Fruit fly (Drosophila melanogaster) whole organism, embryonic: ENCODE results near the gene Mks1.
A peak's percentile ranks its signal among the peaks of the same experiment; 100 is the strongest.

Experiments
- ATbp ChIP-seq: fragments of 200-800 bp; sonication (Bioruptor generic); optimal IDR thresholded peaks from 2 replicates; lab custom pipeline; 2017; ENCODE audit warnings: missing biosample characterization, mild to moderate bottlenecking, missing genetic modification characterization, missing genetic modification reagents
- Blimp-1 ChIP-seq: fragments of 200-800 bp; sonication (Bioruptor generic); optimal IDR thresholded peaks from 3 replicates; lab custom pipeline; 2018; ENCODE audit warnings: missing biosample characterization, missing genetic modification characterization, mild to moderate bottlenecking, moderate library complexity, missing genetic modification reagents
- CG10366 ChIP-seq: fragments of 200-800 bp; sonication (Bioruptor generic); IDR thresholded peaks from 2 replicates; pipeline ENCODE4 v1.3.6; 2022; ENCODE audit warnings: missing biosample characterization, missing genetic modification characterization
- CG10565 ChIP-seq: fragments of 200-800 bp; sonication (Bioruptor generic); optimal IDR thresholded peaks from 3 replicates; lab custom pipeline; 2016; ENCODE audit warnings: missing biosample characterization, mild to moderate bottlenecking, missing genetic modification characterization
- CG10979 ChIP-seq: fragments of 200-800 bp; sonication (Bioruptor generic); optimal IDR thresholded peaks from 2 replicates; lab custom pipeline; 2018; ENCODE audit warnings: missing biosample characterization, mild to moderate bottlenecking, missing genetic modification characterization, moderate library complexity
- CG12769 ChIP-seq: fragments of 200-800 bp; sonication (Bioruptor generic); optimal IDR thresholded peaks from 2 replicates; lab custom pipeline; 2019; ENCODE audit warnings: missing biosample characterization, mild to moderate bottlenecking, missing genetic modification characterization, moderate library complexity
- CG13894 ChIP-seq: fragments of 200-800 bp; sonication (Bioruptor generic); optimal IDR thresholded peaks from 3 replicates; lab custom pipeline; 2018; ENCODE audit warnings: missing biosample characterization, mild to moderate bottlenecking, missing genetic modification characterization, moderate library complexity
- CG14014 ChIP-seq: fragments of 200-800 bp; sonication (Bioruptor generic); IDR thresholded peaks from 2 replicates; pipeline ENCODE4 v1.3.6; 2022; ENCODE audit warnings: missing biosample characterization, missing genetic modification characterization
- CG14050 ChIP-seq: fragments of 200-800 bp; sonication (Bioruptor generic); IDR thresholded peaks from 3 replicates; pipeline ENCODE4 v1.3.6; 2022; ENCODE audit warnings: missing biosample characterization, missing genetic modification characterization
- CG15011 ChIP-seq: fragments of 200-800 bp; sonication (Bioruptor generic); optimal IDR thresholded peaks from 3 replicates; lab custom pipeline; 2018; ENCODE audit warnings: missing biosample characterization, mild to moderate bottlenecking, missing genetic modification characterization
- CG18011 ChIP-seq: fragments of 200-800 bp; sonication (Bioruptor generic); optimal IDR thresholded peaks from 2 replicates; lab custom pipeline; 2017; ENCODE audit warnings: missing biosample characterization, missing genetic modification characterization, mild to moderate bottlenecking, moderate library complexity, missing genotype
- CG2120 ChIP-seq: fragments of 200-800 bp; sonication (Bioruptor generic); optimal IDR thresholded peaks from 3 replicates; lab custom pipeline; 2016; ENCODE audit warnings: missing biosample characterization, missing genetic modification characterization
- CG2199 ChIP-seq: fragments of 200-800 bp; sonication (Bioruptor generic); IDR thresholded peaks from 3 replicates; pipeline ENCODE4 v1.3.6; 2022; ENCODE audit warnings: missing biosample characterization, missing genetic modification characterization
- CG3726 ChIP-seq: fragments of 200-800 bp; sonication (Bioruptor generic); IDR thresholded peaks from 3 replicates; pipeline ENCODE4, ENCODE4 v1.3.6; 2022; ENCODE audit warnings: missing biosample characterization, missing genetic modification characterization
- CG4404 ChIP-seq: fragments of 200-800 bp; sonication (Bioruptor generic); IDR thresholded peaks from 2 replicates; pipeline ENCODE4 v1.3.6; 2022; ENCODE audit warnings: missing biosample characterization, missing genetic modification characterization
- CG4730 ChIP-seq: fragments of 200-800 bp; sonication (Bioruptor generic); IDR thresholded peaks from 2 replicates; pipeline ENCODE4 v1.3.6; 2022; ENCODE audit warnings: missing biosample characterization, missing genetic modification characterization
- CG5180 ChIP-seq: fragments of 200-800 bp; sonication (Bioruptor generic); optimal IDR thresholded peaks from 3 replicates; lab custom pipeline; 2017; ENCODE audit warnings: missing biosample characterization, missing genetic modification characterization, mild to moderate bottlenecking, moderate library complexity, missing genetic modification reagents
- CG6689 ChIP-seq: fragments of 200-800 bp; sonication (Bioruptor generic); IDR thresholded peaks from 2 replicates; pipeline ENCODE4 v1.3.6; 2022; ENCODE audit warnings: missing biosample characterization, missing genetic modification characterization
- CG7786 ChIP-seq: fragments of 200-800 bp; sonication (Bioruptor generic); optimal IDR thresholded peaks from 2 replicates; lab custom pipeline; 2016; ENCODE audit warnings: missing biosample characterization, missing genetic modification characterization
- CG8281 ChIP-seq: fragments of 200-800 bp; sonication (Bioruptor generic); optimal IDR thresholded peaks from 2 replicates; lab custom pipeline; 2018; ENCODE audit warnings: missing biosample characterization, mild to moderate bottlenecking, missing genetic modification characterization, moderate library complexity
- CG9437 ChIP-seq: fragments of 200-800 bp; sonication (Bioruptor generic); optimal IDR thresholded peaks from 2 replicates; lab custom pipeline; 2018; ENCODE audit warnings: missing biosample characterization, mild to moderate bottlenecking, missing genetic modification characterization
- Dref ChIP-seq: fragments of 200-800 bp; sonication (Bioruptor generic); IDR thresholded peaks from 2 replicates; pipeline ENCODE4 v1.3.6; 2022; ENCODE audit warnings: missing biosample characterization, missing genetic modification characterization
- H2.0 ChIP-seq: fragments of 200-800 bp; sonication (Bioruptor generic); IDR thresholded peaks from 2 replicates; pipeline ENCODE4 v1.3.6; 2022; ENCODE audit warnings: missing biosample characterization, missing genetic modification characterization
- Lpt ChIP-seq: fragments of >200 bp; optimal IDR thresholded peaks from 2 replicates; lab custom pipeline; 2018; ENCODE audit warnings: missing biosample characterization, missing genetic modification characterization
- MBD-R2 ChIP-seq: fragments of 200-800 bp; sonication (Bioruptor generic); IDR thresholded peaks from 2 replicates; pipeline ENCODE4 v1.3.6; 2022; ENCODE audit warnings: missing biosample characterization, missing genetic modification characterization
- MESR4 ChIP-seq: fragments of 200-800 bp; sonication (Bioruptor generic); optimal IDR thresholded peaks from 2 replicates; lab custom pipeline; 2018; ENCODE audit warnings: missing biosample characterization, mild to moderate bottlenecking, missing genetic modification characterization, moderate library complexity
- NC2β ChIP-seq: fragments of 200-800 bp; sonication (Bioruptor generic); optimal IDR thresholded peaks from 2 replicates; lab custom pipeline; 2016; ENCODE audit warnings: missing biosample characterization, missing genetic modification characterization
- Pdp1 ChIP-seq, 2 experiments: fragments of 200-800 bp; sonication (Bioruptor generic); optimal IDR thresholded peaks; 3 replicates each; lab custom pipeline; 2016; ENCODE audit warnings: missing biosample characterization in 2 of 2, missing genetic modification characterization in 2 of 2, mild to moderate bottlenecking in 1 of 2, moderate library complexity in 1 of 2
- Scr ChIP-seq: fragments of 200-800 bp; sonication (Bioruptor generic); IDR thresholded peaks from 2 replicates; pipeline ENCODE4 v1.3.6; 2022; ENCODE audit warnings: missing biosample characterization, missing genetic modification characterization; ENCODE audit not compliant: partially characterized antibody
- Sry-δ ChIP-seq: fragments of 200-800 bp; sonication (Bioruptor generic); optimal IDR thresholded peaks from 2 replicates; lab custom pipeline; 2016; ENCODE audit warnings: missing biosample characterization, missing genetic modification characterization
- ase ChIP-seq: fragments of 200-800 bp; sonication (Bioruptor generic); IDR thresholded peaks from 3 replicates; pipeline ENCODE4 v1.3.6; 2022; ENCODE audit warnings: missing biosample characterization, missing genetic modification characterization
- chif ChIP-seq, 2 experiments: fragments of 200-800 bp; sonication (Bioruptor generic); optimal IDR thresholded peaks; 3 replicates each; lab custom pipeline; 2016; ENCODE audit warnings: missing biosample characterization in 2 of 2, missing genetic modification characterization in 2 of 2
- croc ChIP-seq: fragments of 200-800 bp; sonication (Bioruptor generic); conservative IDR thresholded peaks from 3 replicates; pipeline ENCODE4 v1.3.6; 2022; ENCODE audit warnings: missing biosample characterization, missing genetic modification characterization
- crol ChIP-seq: fragments of 200-800 bp; sonication (Bioruptor generic); IDR thresholded peaks from 2 replicates; pipeline ENCODE4 v1.3.6; 2022; ENCODE audit warnings: missing biosample characterization, missing genetic modification characterization
- gsb ChIP-seq: fragments of 200-800 bp; sonication (Bioruptor generic); IDR thresholded peaks from 2 replicates; pipeline ENCODE4 v1.3.6; 2022; ENCODE audit warnings: missing biosample characterization, missing genetic modification characterization
- ind ChIP-seq: fragments of 200-800 bp; sonication (Bioruptor generic); optimal IDR thresholded peaks from 3 replicates; lab custom pipeline; 2016; ENCODE audit warnings: missing biosample characterization, missing genetic modification characterization
- lola ChIP-seq, 3 experiments: fragments of >200 bp in 2 of 3; fragments of 200-800 bp in 1 of 3; sonication (Bioruptor generic) in 1 of 3; optimal IDR thresholded peaks; 2 replicates each; lab custom pipeline; 2017 to 2019; ENCODE audit warnings: missing biosample characterization in 3 of 3, missing genetic modification characterization in 3 of 3, mild to moderate bottlenecking in 1 of 3, moderate library complexity in 1 of 3
- mld ChIP-seq: fragments of 200-800 bp; sonication (Bioruptor generic); IDR thresholded peaks from 3 replicates; pipeline ENCODE4 v1.3.6; 2022; ENCODE audit warnings: missing biosample characterization, missing genetic modification characterization; ENCODE audit not compliant: partially characterized antibody
- repo ChIP-seq: fragments of 200-800 bp; sonication (Bioruptor generic); optimal IDR thresholded peaks from 2 replicates; lab custom pipeline; 2016; ENCODE audit warnings: missing biosample characterization, missing genetic modification characterization
- sc ChIP-seq, 3 experiments: fragments of >200 bp in 2 of 3; fragments of 200-800 bp in 1 of 3; sonication (Bioruptor generic) in 1 of 3; optimal IDR thresholded peaks; 2 replicates in 2 of 3; 3 replicates in 1 of 3; lab custom pipeline; 2017; ENCODE audit warnings: mild to moderate bottlenecking in 1 of 3, missing biosample characterization in 1 of 3, missing genetic modification characterization in 1 of 3, missing genetic modification reagents in 1 of 3
- sd ChIP-seq: fragments of 200-800 bp; sonication (Bioruptor generic); optimal IDR thresholded peaks from 3 replicates; lab custom pipeline; 2018; ENCODE audit warnings: missing biosample characterization, mild to moderate bottlenecking, missing genetic modification characterization, moderate library complexity
- sr ChIP-seq: fragments of 200-800 bp; sonication (Bioruptor generic); IDR thresholded peaks from 3 replicates; pipeline ENCODE4 v1.3.6; 2022; ENCODE audit warnings: missing biosample characterization, missing genetic modification characterization
- tap ChIP-seq: fragments of 200-800 bp; optimal IDR thresholded peaks from 3 replicates; lab custom pipeline; 2019; ENCODE audit warnings: missing biosample characterization, mild to moderate bottlenecking, missing genetic modification characterization, moderate library complexity
- tgo ChIP-seq: fragments of 200-800 bp; sonication (Bioruptor generic); IDR thresholded peaks from 3 replicates; pipeline ENCODE4 v1.3.6; 2022; ENCODE audit warnings: missing biosample characterization, missing genetic modification characterization
- unc-4 ChIP-seq: fragments of 200-800 bp; sonication (Bioruptor generic); IDR thresholded peaks from 2 replicates; pipeline ENCODE4 v1.3.6; 2022; ENCODE audit warnings: missing biosample characterization, missing genetic modification characterization; ENCODE audit not compliant: partially characterized antibody
- vnd ChIP-seq: fragments of 200-800 bp; sonication (Bioruptor generic); IDR thresholded peaks from 3 replicates; pipeline ENCODE4 v1.3.6; 2022; ENCODE audit warnings: missing biosample characterization, missing genetic modification characterization; ENCODE audit not compliant: partially characterized antibody
- vvl ChIP-seq: fragments of 200-800 bp; sonication (Bioruptor generic); IDR thresholded peaks from 2 replicates; pipeline ENCODE4 v1.3.6; 2022; ENCODE audit warnings: missing biosample characterization, missing genetic modification characterization

Gene Mks1

dm6 chrX:12470187-12470931, 26.0 kb downstream of the Mks1 start:
- TF ChIP-seq CG10366 (peak; percentile 67), ind (GFP tag; lab: Kevin White, UChicago) (peak; percentile 50), Dref (GFP tag; lab: Robert Waterston, UW) (no peak), tap (peak; percentile 21), CG8281 (tag; lab: Kevin White, UChicago) (peak; percentile 30), MESR4 (GFP tag; lab: Kevin White, UChicago) (no peak), repo (GFP tag; lab: Kevin White, UChicago) (no peak), CG10565 (GFP tag; lab: Kevin White, UChicago) (no peak), CG3726 (GFP tag; lab: Robert Waterston, UW) (0 out of 3 replicates have a peak, but pooled peaks have one; percentile 53), ATbp (GFP tag; lab: Kevin White, UChicago) (peak; percentile 23), CG14050 (GFP tag; lab: Robert Waterston, UW) (peak; percentile 59; the same call in 2 of the 3 replicates), CG9437 (GFP tag; lab: Kevin White, UChicago) (peak; percentile 39), vvl (GFP tag; lab: Robert Waterston, UW) (peak; percentile 79), H2.0 (GFP tag; lab: Robert Waterston, UW) (peak; percentile 60), Lpt (GFP tag; lab: Kevin White, UChicago) (no peak), CG10979 (no peak), gsb (peak; percentile 41; the same call in 1 of the 2 replicates), CG5180 (peak; percentile 26), CG18011 (GFP tag; lab: Kevin White, UChicago) (no peak), CG4404 (GFP tag; lab: Robert Waterston, UW) (peak; percentile 33; the same call in 1 of the 2 replicates), CG12769 (tag; lab: Kevin White, UChicago) (peak; percentile 69), Blimp-1 (GFP tag; lab: Kevin White, UChicago) (peak; percentile 19), CG6689 (GFP tag; lab: Robert Waterston, UW) (peak; percentile 77), ase (GFP tag; lab: Robert Waterston, UW) (no peak), Pdp1 (GFP tag; optimal IDR thresholded peaks at IDR 0.05; lab: Kevin White, UChicago) (peak in 1 of 2 experiments; percentile 92), CG2199 (GFP tag; lab: Robert Waterston, UW) (0 out of 3 replicates have a peak, but pooled peaks have one; percentile 45), sd (tag; lab: Kevin White, UChicago) (peak; percentile 32), tgo (GFP tag; lab: Robert Waterston, UW) (peak; percentile 76), CG13894 (no peak), mld (GFP tag; lab: Robert Waterston, UW) (no peak), CG7786 (GFP tag; lab: Kevin White, UChicago) (no peak), CG2120 (GFP tag; lab: Kevin White, UChicago) (peak; percentile 51), sc (optimal IDR thresholded peaks at IDR 0.05; lab: Kevin White, UChicago) (no peak), sc (GFP tag; optimal IDR thresholded peaks at IDR 0.05; lab: Kevin White, UChicago) (peak; percentile 20), NC2β (GFP tag; lab: Kevin White, UChicago) (no peak), chif (GFP tag; optimal IDR thresholded peaks at IDR 0.05; lab: Kevin White, UChicago) (no peak), Sry-δ (GFP tag; lab: Kevin White, UChicago) (peak; percentile 19), CG15011 (GFP tag; lab: Kevin White, UChicago) (no peak), CG4730 (GFP tag; lab: Robert Waterston, UW) (peak; percentile 47; the same call in 1 of the 2 replicates), vnd (GFP tag; lab: Robert Waterston, UW) (no peak), sr (no peak), CG14014 (GFP tag; lab: Robert Waterston, UW) (peak; percentile 15; the same call in 1 of the 2 replicates), MBD-R2 (GFP tag; lab: Robert Waterston, UW) (peak; percentile 15; the same call in 1 of the 2 replicates), crol (GFP tag; lab: Robert Waterston, UW) (peak; percentile 82), Scr (no peak), croc (GFP tag; lab: Robert Waterston, UW) (0 out of 3 replicates have a peak, but pooled peaks have one; percentile 17), lola (GFP tag; optimal IDR thresholded peaks at IDR 0.05; lab: Kevin White, UChicago) (peak in 1 of 3 experiments; percentile 2), unc-4 (peak; percentile 39; the same call in 1 of the 2 replicates)
